Worm (Caenorhabditis elegans): ENCODE results near the gene xnd-1.

- TF ChIP-seq ama-1 (optimal IDR thresholded peaks at IDR 0.05) (no peak), unc-62 (GFP tag; optimal IDR thresholded peaks at IDR 0.05 in 1 of 2) (no peak), unc-62 (tag; optimal IDR thresholded peaks at IDR 0.05) (no peak)
These were observed 2.3 kb upstream of the xnd-1 start for ce11 chrIII:5601999-5602398.

Data from whole organism, L4 larva.